Fruit fly (Drosophila melanogaster) whole organism: ENCODE measurements around the gene CG32269.

Experiments
- pan ChIP-seq: fragments of >200 bp; optimal IDR thresholded peaks from 2 replicates; lab custom pipeline; 2017
- psq ChIP-seq: fragments of >200 bp; optimal IDR thresholded peaks from 2 replicates; lab custom pipeline; 2017

- no peak for TF ChIP-seq psq (lab: Kevin White, UChicago)
- no peak for TF ChIP-seq pan (lab: Kevin White, UChicago)
Measured at dm6 chr3L:3240597-3241367, 32.0 kb upstream of the CG32269 start.
